Worm (Caenorhabditis elegans) whole organism, late embryonic: ENCODE results near the gene acer-1.

Experiments used
- Y22D7AL.16 ChIP-seq: sonication (generic microtip); optimal IDR thresholded peaks from 2 replicates; lab custom pipeline; 2016; ENCODE audit warnings: missing genetic modification characterization, missing compliant biosample characterization
- ama-1 ChIP-seq: fragments of 150-350 bp; optimal IDR thresholded peaks from 2 replicates; lab custom pipeline; 2014
- ceh-22 ChIP-seq: sonication (generic microtip); optimal IDR thresholded peaks from 2 replicates; lab custom pipeline; 2017; ENCODE audit warnings: missing biosample characterization, missing genetic modification characterization
- ceh-6 ChIP-seq: fragments of 200-800 bp; sonication (Bioruptor generic); optimal IDR thresholded peaks from 2 replicates; lab custom pipeline; 2018; ENCODE audit warnings: mild to moderate bottlenecking, missing genetic modification characterization, missing compliant biosample characterization
- ets-4 ChIP-seq: sonication (generic microtip); optimal IDR thresholded peaks from 2 replicates; lab custom pipeline; 2016; ENCODE audit warnings: missing genetic modification characterization, missing compliant biosample characterization
- fkh-10 ChIP-seq: fragments of 150-350 bp; optimal IDR thresholded peaks from 2 replicates; lab custom pipeline; 2014; ENCODE audit warnings: missing biosample characterization, missing genetic modification reagents, missing genetic modification characterization
- lin-11 ChIP-seq: fragments of 200-800 bp; sonication (Bioruptor generic); optimal IDR thresholded peaks from 2 replicates; lab custom pipeline; 2018; ENCODE audit warnings: mild to moderate bottlenecking, missing genetic modification characterization, missing compliant biosample characterization
- nhr-11 ChIP-seq: fragments of 150-350 bp; optimal IDR thresholded peaks from 2 replicates; lab custom pipeline; 2014; ENCODE audit warnings: missing biosample characterization, missing genetic modification characterization
- pag-3 ChIP-seq: sonication (generic microtip); optimal IDR thresholded peaks from 2 replicates; lab custom pipeline; 2016; ENCODE audit warnings: missing compliant biosample characterization, missing genetic modification characterization, borderline replicate concordance
- pha-4 ChIP-seq: fragments of 150-350 bp; optimal IDR thresholded peaks from 2 replicates; lab custom pipeline; 2018; ENCODE audit warnings: missing biosample characterization, missing genetic modification reagents, missing genetic modification characterization
- sox-4 ChIP-seq: sonication (generic microtip); optimal IDR thresholded peaks from 2 replicates; lab custom pipeline; 2017; ENCODE audit warnings: mild to moderate bottlenecking, missing genetic modification characterization, inconsistent platforms, missing compliant biosample characterization
- tbx-2 ChIP-seq: sonication (generic microtip); optimal IDR thresholded peaks from 2 replicates; lab custom pipeline; 2016; ENCODE audit warnings: missing genetic modification characterization, missing compliant biosample characterization
- unc-3 ChIP-seq, 2 experiments: fragments of 200-800 bp in 1 of 2; sonication (Bioruptor generic) in 1 of 2; sonication (generic microtip) in 1 of 2; conservative IDR thresholded peaks in 1 of 2; optimal IDR thresholded peaks in 1 of 2; 2 replicates each; pipeline versions ENCODE4 v1.3.6 to Lab custom; 2016 to 2022; ENCODE audit warnings: missing compliant biosample characterization in 2 of 2, missing genetic modification characterization in 2 of 2, missing genetic modification reagents in 1 of 2

ce11 chrII:6880067-6880466 lies 10.1 kb downstream of the acer-1 start, which contains the start of gene C44B7.7:
- no peak for TF ChIP-seq tbx-2 (tag; lab: Kevin White, UChicago)
- no peak for TF ChIP-seq ceh-22 (tag; lab: Kevin White, UChicago)
- no peak for TF ChIP-seq ama-1
- TF ChIP-seq pha-4 (tag; lab: Kevin White, UChicago): no peak
- no peak for TF ChIP-seq sox-4 (tag; lab: Kevin White, UChicago)
- TF ChIP-seq ets-4 (tag; lab: Kevin White, UChicago): no peak
- TF ChIP-seq fkh-10 (GFP tag; lab: Kevin White, UChicago): no peak
- TF ChIP-seq pag-3: no peak
- TF ChIP-seq Y22D7AL.16 (tag; lab: Kevin White, UChicago): no peak
- no peak for TF ChIP-seq nhr-11 (tag; lab: Kevin White, UChicago)
- TF ChIP-seq lin-11 (tag; lab: Kevin White, UChicago): no peak
- TF ChIP-seq ceh-6 (GFP tag; lab: Kevin White, UChicago): no peak
- no peak for TF ChIP-seq unc-3 (GFP tag; conservative IDR thresholded peaks at IDR 0.05; lab: Robert Waterston, UW)
- no peak for TF ChIP-seq unc-3 (tag; optimal IDR thresholded peaks at IDR 0.05; lab: Kevin White, UChicago)
